Worm (Caenorhabditis elegans): Measurements from ENCODE around the gene ZC455.1.

ce11 chrV:12797992-12798391 lies 24.7 kb downstream of the ZC455.1 start, which contains the start of gene ugt-6:
- TF ChIP-seq elt-3 (tag; optimal IDR thresholded peaks at IDR 0.05): no peak
- TF ChIP-seq ceh-82 (tag; optimal IDR thresholded peaks at IDR 0.05): no peak
- TF ChIP-seq unc-39 (tag; optimal IDR thresholded peaks at IDR 0.05): no peak
- TF ChIP-seq nhr-237 (tag; optimal IDR thresholded peaks at IDR 0.05): no peak
- no peak for TF ChIP-seq mdl-1 (tag; optimal IDR thresholded peaks at IDR 0.05)
- no peak for TF ChIP-seq tbx-2 (tag; optimal IDR thresholded peaks at IDR 0.05)
